Worm (Caenorhabditis elegans) whole organism, late embryonic: ENCODE measurements around the gene Y65A5A.1.

ENCODE experiments used
- C08G9.2 ChIP-seq: sonication (generic microtip); optimal IDR thresholded peaks from 2 replicates; lab custom pipeline; 2016; ENCODE audit warnings: mild to moderate bottlenecking, missing genetic modification characterization, moderate library complexity, missing compliant biosample characterization
- F13H6.1 ChIP-seq: sonication (generic microtip); optimal IDR thresholded peaks from 2 replicates; lab custom pipeline; 2016; ENCODE audit warnings: missing genetic modification characterization, missing compliant biosample characterization
- K02D7.2 ChIP-seq: sonication (generic microtip); optimal IDR thresholded peaks from 2 replicates; lab custom pipeline; 2017; ENCODE audit warnings: mild to moderate bottlenecking, missing genetic modification characterization, missing compliant biosample characterization
- K09A11.1 ChIP-seq: sonication (generic microtip); optimal IDR thresholded peaks from 2 replicates; lab custom pipeline; 2017; ENCODE audit warnings: antibody characterized with exemption, mild to moderate bottlenecking, missing genetic modification characterization, missing compliant biosample characterization; ENCODE audit not compliant: insufficient read depth
- Y22D7AL.16 ChIP-seq: sonication (generic microtip); optimal IDR thresholded peaks from 2 replicates; lab custom pipeline; 2016; ENCODE audit warnings: missing genetic modification characterization, missing compliant biosample characterization
- ahr-1 ChIP-seq: sonication (generic microtip); optimal IDR thresholded peaks from 2 replicates; lab custom pipeline; 2016; ENCODE audit warnings: missing genetic modification characterization, missing compliant biosample characterization
- ama-1 ChIP-seq: fragments of 150-350 bp; optimal IDR thresholded peaks from 2 replicates; lab custom pipeline; 2014
- ceh-14 ChIP-seq: sonication (generic microtip); optimal IDR thresholded peaks from 2 replicates; lab custom pipeline; 2016; ENCODE audit warnings: missing genotype, missing genetic modification characterization, missing compliant biosample characterization
- ceh-18 ChIP-seq: sonication (generic microtip); optimal IDR thresholded peaks from 2 replicates; lab custom pipeline; 2016; ENCODE audit warnings: missing genetic modification characterization, missing compliant biosample characterization
- ceh-19 ChIP-seq: fragments of 200-800 bp; sonication (Bioruptor generic); optimal IDR thresholded peaks from 2 replicates; lab custom pipeline; 2018; ENCODE audit warnings: mild to moderate bottlenecking, missing genetic modification characterization, missing compliant biosample characterization
- ceh-2 ChIP-seq: sonication (generic microtip); optimal IDR thresholded peaks from 2 replicates; lab custom pipeline; 2016; ENCODE audit warnings: missing genotype, missing genetic modification characterization, missing compliant biosample characterization
- ceh-24 ChIP-seq: sonication (generic microtip); optimal IDR thresholded peaks from 2 replicates; lab custom pipeline; 2016; ENCODE audit warnings: mild to moderate bottlenecking, missing genetic modification characterization, missing compliant biosample characterization
- ceh-34 ChIP-seq: sonication (generic microtip); optimal IDR thresholded peaks from 2 replicates; lab custom pipeline; 2016; ENCODE audit warnings: mild to moderate bottlenecking, missing genetic modification characterization, missing compliant biosample characterization
- ceh-45 ChIP-seq: fragments of 200-800 bp; sonication (Bioruptor generic); IDR thresholded peaks from 2 replicates; pipeline ENCODE4 v1.3.6; 2022; ENCODE audit warnings: missing genetic modification reagents, missing genetic modification characterization, missing compliant biosample characterization
- ceh-48 ChIP-seq: sonication (generic microtip); optimal IDR thresholded peaks from 2 replicates; lab custom pipeline; 2016; ENCODE audit warnings: missing genetic modification characterization, inconsistent platforms, missing compliant biosample characterization
- ceh-6 ChIP-seq: fragments of 200-800 bp; sonication (Bioruptor generic); optimal IDR thresholded peaks from 2 replicates; lab custom pipeline; 2018; ENCODE audit warnings: mild to moderate bottlenecking, missing genetic modification characterization, missing compliant biosample characterization
- ceh-9 ChIP-seq: sonication (generic microtip); optimal IDR thresholded peaks from 2 replicates; lab custom pipeline; 2016; ENCODE audit warnings: mild to moderate bottlenecking, missing genetic modification characterization, inconsistent platforms, missing compliant biosample characterization
- che-1 ChIP-seq: sonication (generic microtip); optimal IDR thresholded peaks from 2 replicates; lab custom pipeline; 2016; ENCODE audit warnings: mild to moderate bottlenecking, missing genetic modification characterization, missing compliant biosample characterization
- dve-1 ChIP-seq: sonication (generic microtip); optimal IDR thresholded peaks from 2 replicates; lab custom pipeline; 2017; ENCODE audit warnings: antibody characterized with exemption, mild to moderate bottlenecking, missing genetic modification characterization, missing compliant biosample characterization
- elt-2 ChIP-seq: sonication (generic microtip); optimal IDR thresholded peaks from 2 replicates; lab custom pipeline; 2016; ENCODE audit warnings: missing genetic modification reagents, missing genetic modification characterization, missing compliant biosample characterization
- elt-4 ChIP-seq: sonication (generic microtip); optimal IDR thresholded peaks from 2 replicates; lab custom pipeline; 2016; ENCODE audit warnings: missing genetic modification characterization, missing compliant biosample characterization
- fax-1 ChIP-seq: sonication (generic microtip); optimal IDR thresholded peaks from 2 replicates; lab custom pipeline; 2016; ENCODE audit warnings: missing genotype, missing genetic modification characterization, missing compliant biosample characterization
- gmeb-2 ChIP-seq: sonication (generic microtip); optimal IDR thresholded peaks from 2 replicates; lab custom pipeline; 2016; ENCODE audit warnings: missing genetic modification characterization, inconsistent platforms, missing compliant biosample characterization
- hlh-13 ChIP-seq: fragments of 200-800 bp; sonication (Bioruptor generic); optimal IDR thresholded peaks from 2 replicates; lab custom pipeline; 2018; ENCODE audit warnings: mild to moderate bottlenecking, missing genetic modification characterization, missing compliant biosample characterization
- hlh-15 ChIP-seq: sonication (generic microtip); optimal IDR thresholded peaks from 2 replicates; lab custom pipeline; 2016; ENCODE audit warnings: missing genetic modification characterization, missing compliant biosample characterization
- hlh-30 ChIP-seq: sonication (generic microtip); optimal IDR thresholded peaks from 2 replicates; lab custom pipeline; 2017; ENCODE audit warnings: antibody characterized with exemption, missing genetic modification characterization, missing compliant biosample characterization; ENCODE audit not compliant: insufficient read depth
- hlh-8 ChIP-seq: sonication (generic microtip); optimal IDR thresholded peaks from 2 replicates; lab custom pipeline; 2016; ENCODE audit warnings: missing genotype, missing genetic modification characterization, missing compliant biosample characterization
- lim-6 ChIP-seq: sonication (generic microtip); optimal IDR thresholded peaks from 2 replicates; lab custom pipeline; 2016; ENCODE audit warnings: missing genetic modification characterization, missing compliant biosample characterization
- lin-11 ChIP-seq: fragments of 200-800 bp; sonication (Bioruptor generic); optimal IDR thresholded peaks from 2 replicates; lab custom pipeline; 2018; ENCODE audit warnings: mild to moderate bottlenecking, missing genetic modification characterization, missing compliant biosample characterization
- madf-2 ChIP-seq: sonication (generic microtip); optimal IDR thresholded peaks from 2 replicates; lab custom pipeline; 2017; ENCODE audit warnings: missing genetic modification characterization, missing compliant biosample characterization
- mec-3 ChIP-seq: sonication (generic microtip); optimal IDR thresholded peaks from 2 replicates; lab custom pipeline; 2016; ENCODE audit warnings: borderline replicate concordance, missing genetic modification characterization, missing compliant biosample characterization
- nfya-1 ChIP-seq: sonication (generic microtip); optimal IDR thresholded peaks from 2 replicates; lab custom pipeline; 2017; ENCODE audit warnings: missing genetic modification characterization, mild to moderate bottlenecking, missing compliant biosample characterization, antibody characterized with exemption, moderate library complexity
- nhr-232 ChIP-seq: sonication (generic microtip); optimal IDR thresholded peaks from 2 replicates; lab custom pipeline; 2016; ENCODE audit warnings: missing genetic modification characterization, missing compliant biosample characterization
- odd-2 ChIP-seq: sonication (generic microtip); optimal IDR thresholded peaks from 2 replicates; lab custom pipeline; 2017; ENCODE audit warnings: antibody characterized with exemption, mild to moderate bottlenecking, missing genetic modification characterization, missing compliant biosample characterization
- pag-3 ChIP-seq: sonication (generic microtip); optimal IDR thresholded peaks from 2 replicates; lab custom pipeline; 2016; ENCODE audit warnings: missing compliant biosample characterization, missing genetic modification characterization, borderline replicate concordance
- pat-9 ChIP-seq: fragments of 200-800 bp; sonication (Bioruptor generic); optimal IDR thresholded peaks from 2 replicates; lab custom pipeline; 2018; ENCODE audit warnings: mild to moderate bottlenecking, missing genetic modification characterization, moderate library complexity, missing compliant biosample characterization
- pax-1 ChIP-seq: fragments of 150-350 bp; optimal IDR thresholded peaks from 2 replicates; lab custom pipeline; 2014; ENCODE audit warnings: missing biosample characterization, missing genetic modification characterization
- pha-2 ChIP-seq: sonication (generic microtip); optimal IDR thresholded peaks from 2 replicates; lab custom pipeline; 2017; ENCODE audit warnings: mild to moderate bottlenecking, missing genetic modification characterization, missing compliant biosample characterization
- pros-1 ChIP-seq: fragments of 150-350 bp; optimal IDR thresholded peaks from 2 replicates; lab custom pipeline; 2014; ENCODE audit warnings: missing biosample characterization, missing genetic modification reagents, missing genetic modification characterization
- ref-2 ChIP-seq: sonication (generic microtip); optimal IDR thresholded peaks from 2 replicates; lab custom pipeline; 2016; ENCODE audit warnings: missing genetic modification characterization, missing compliant biosample characterization
- rnt-1 ChIP-seq: sonication (generic microtip); optimal IDR thresholded peaks from 2 replicates; lab custom pipeline; 2016; ENCODE audit warnings: missing genetic modification characterization, missing compliant biosample characterization
- sox-4 ChIP-seq: sonication (generic microtip); optimal IDR thresholded peaks from 2 replicates; lab custom pipeline; 2017; ENCODE audit warnings: mild to moderate bottlenecking, missing genetic modification characterization, inconsistent platforms, missing compliant biosample characterization
- syd-9 ChIP-seq: sonication (generic microtip); optimal IDR thresholded peaks from 2 replicates; lab custom pipeline; 2016; ENCODE audit warnings: mild to moderate bottlenecking, missing genetic modification characterization, moderate library complexity, missing compliant biosample characterization
- ttx-3 ChIP-seq: sonication (generic microtip); optimal IDR thresholded peaks from 2 replicates; lab custom pipeline; 2016; ENCODE audit warnings: missing genetic modification reagents, missing genetic modification characterization, missing compliant biosample characterization
- unc-3 ChIP-seq, 2 experiments: fragments of 200-800 bp in 1 of 2; sonication (Bioruptor generic) in 1 of 2; sonication (generic microtip) in 1 of 2; conservative IDR thresholded peaks in 1 of 2; optimal IDR thresholded peaks in 1 of 2; 2 replicates each; pipeline versions ENCODE4 v1.3.6 to Lab custom; 2016 to 2022; ENCODE audit warnings: missing compliant biosample characterization in 2 of 2, missing genetic modification characterization in 2 of 2, missing genetic modification reagents in 1 of 2
- unc-55 ChIP-seq: sonication (generic microtip); optimal IDR thresholded peaks from 2 replicates; lab custom pipeline; 2017; ENCODE audit warnings: missing biosample characterization, missing genetic modification reagents, missing genetic modification characterization
- unc-86 ChIP-seq: sonication (generic microtip); optimal IDR thresholded peaks from 2 replicates; lab custom pipeline; 2016; ENCODE audit warnings: missing genetic modification characterization, missing compliant biosample characterization
- ztf-16 ChIP-seq: sonication (generic microtip); optimal IDR thresholded peaks from 2 replicates; lab custom pipeline; 2017; ENCODE audit warnings: missing genetic modification characterization, missing compliant biosample characterization

The Y65A5A.1 gene

ce11 chrIV:16399017-16399416 is 609 bp downstream of the Y65A5A.1 start (continued):
- TF ChIP-seq ceh-2 (tag; lab: Kevin White, UChicago) (no peak), dve-1 (tag; lab: Kevin White, UChicago) (no peak), pat-9 (tag; lab: Kevin White, UChicago) (peak; percentile 41), nfya-1 (peak; percentile 19), hlh-15 (no peak), madf-2 (peak; percentile 42), lin-11 (peak; percentile 52), ceh-34 (tag; lab: Kevin White, UChicago) (no peak), ceh-45 (GFP tag; lab: Robert Waterston, UW) (peak; percentile 73), pha-2 (tag; lab: Kevin White, UChicago) (no peak), pax-1 (tag; lab: Kevin White, UChicago) (no peak), che-1 (tag; lab: Kevin White, UChicago) (no peak), ceh-24 (tag; lab: Kevin White, UChicago) (no peak), ahr-1 (tag; lab: Kevin White, UChicago) (no peak), unc-86 (tag; lab: Kevin White, UChicago) (no peak), elt-2 (tag; lab: Kevin White, UChicago) (peak; percentile 36), unc-3 (GFP tag; conservative IDR thresholded peaks at IDR 0.05; lab: Robert Waterston, UW) (peak; percentile 74), unc-3 (tag; optimal IDR thresholded peaks at IDR 0.05; lab: Kevin White, UChicago) (peak; percentile 19), sox-4 (no peak), ceh-48 (peak; percentile 52), ceh-9 (tag; lab: Kevin White, UChicago) (peak; percentile 21), ref-2 (tag; lab: Kevin White, UChicago) (no peak), fax-1 (tag; lab: Kevin White, UChicago) (no peak), hlh-8 (no peak), ztf-16 (tag; lab: Kevin White, UChicago) (peak; percentile 19), pag-3 (no peak), odd-2 (no peak), pros-1 (no peak), unc-55 (GFP tag; lab: Kevin White, UChicago) (no peak), lim-6 (tag; lab: Kevin White, UChicago) (no peak), ceh-6 (GFP tag; lab: Kevin White, UChicago) (no peak)

- TF ChIP-seq ceh-48 (no peak), mec-3 (tag; lab: Kevin White, UChicago) (no peak), pha-2 (tag; lab: Kevin White, UChicago) (peak; percentile 54), syd-9 (tag; lab: Kevin White, UChicago) (no peak), gmeb-2 (tag; lab: Kevin White, UChicago) (peak; percentile 32), madf-2 (peak; percentile 55), K02D7.2 (tag; lab: Kevin White, UChicago) (peak; percentile 17), ttx-3 (tag; lab: Kevin White, UChicago) (peak; percentile 14), elt-4 (tag; lab: Kevin White, UChicago) (no peak), fax-1 (tag; lab: Kevin White, UChicago) (peak; percentile 26), hlh-13 (GFP tag; lab: Kevin White, UChicago) (peak; percentile 59), ama-1 (lab: Kevin White, UChicago) (peak; percentile 37), rnt-1 (tag; lab: Kevin White, UChicago) (peak; percentile 4), lin-11 (no peak), ceh-9 (tag; lab: Kevin White, UChicago) (no peak), hlh-30 (tag; lab: Kevin White, UChicago) (peak; percentile 18), K09A11.1 (peak; percentile 8), nhr-232 (tag; lab: Kevin White, UChicago) (peak; percentile 54), F13H6.1 (tag; lab: Kevin White, UChicago) (peak; percentile 20), unc-55 (GFP tag; lab: Kevin White, UChicago) (no peak), ceh-19 (peak; percentile 4), nfya-1 (peak; percentile 25), ceh-18 (peak; percentile 6), unc-86 (tag; lab: Kevin White, UChicago) (peak; percentile 58), ceh-34 (tag; lab: Kevin White, UChicago) (peak; percentile 19), unc-3 (GFP tag; conservative IDR thresholded peaks at IDR 0.05; lab: Robert Waterston, UW) (peak; percentile 33; the same call in 1 of the 2 replicates), unc-3 (tag; optimal IDR thresholded peaks at IDR 0.05; lab: Kevin White, UChicago) (no peak), ceh-45 (GFP tag; lab: Robert Waterston, UW) (no peak), C08G9.2 (tag; lab: Kevin White, UChicago) (peak; percentile 59), ceh-14 (peak; percentile 52), Y22D7AL.16 (tag; lab: Kevin White, UChicago) (no peak)
Measured at ce11 chrIV:16397845-16398607, 1.6 kb downstream of the Y65A5A.1 start.
